Worm (Caenorhabditis elegans) whole organism, L4 larva: Measurements from ENCODE around the gene C05B5.12.

ENCODE experiments used
- D1046.2 ChIP-seq: fragments of 200-800 bp; sonication (Bioruptor generic); IDR thresholded peaks from 2 replicates; pipeline ENCODE4 v1.3.6; 2022; ENCODE audit warnings: missing genetic modification characterization, missing compliant biosample characterization
- F10B5.3 ChIP-seq: sonication (generic microtip); optimal IDR thresholded peaks from 2 replicates; lab custom pipeline; 2016; ENCODE audit warnings: mild to moderate bottlenecking, missing genetic modification characterization, missing compliant biosample characterization
- F37D6.2 ChIP-seq: sonication (generic microtip); optimal IDR thresholded peaks from 2 replicates; lab custom pipeline; 2016; ENCODE audit warnings: mild to moderate bottlenecking, missing genetic modification characterization, missing compliant biosample characterization
- T20F7.1 ChIP-seq: fragments of 200-800 bp; sonication (Bioruptor generic); optimal IDR thresholded peaks from 2 replicates; lab custom pipeline; 2018; ENCODE audit warnings: mild to moderate bottlenecking, missing genetic modification characterization, missing compliant biosample characterization
- Y105C5A.15 ChIP-seq: fragments of 200-800 bp; sonication (Bioruptor generic); IDR thresholded peaks from 2 replicates; pipeline ENCODE4 v1.3.6; 2022; ENCODE audit warnings: missing genetic modification characterization, missing compliant biosample characterization
- ZK337.2 ChIP-seq: fragments of 200-800 bp; sonication (Bioruptor generic); IDR thresholded peaks from 2 replicates; pipeline ENCODE4 v1.3.6; 2022; ENCODE audit warnings: missing genetic modification reagents, missing genetic modification characterization, missing compliant biosample characterization
- ZK546.5 ChIP-seq, 2 experiments: sonication (generic microtip); optimal IDR thresholded peaks; 2 replicates each; lab custom pipeline; 2017; ENCODE audit warnings: missing biosample characterization in 2 of 2, missing genetic modification characterization in 2 of 2
- aha-1 ChIP-seq: fragments of 150-350 bp; peaks from one replicate; lab custom pipeline; 2014; ENCODE audit warnings: missing biosample characterization, missing genetic modification characterization
- ama-1 ChIP-seq: fragments of 150-350 bp; optimal IDR thresholded peaks from 2 replicates; lab custom pipeline; 2014; ENCODE audit warnings: inconsistent platforms, mixed read lengths
- attf-4 ChIP-seq: sonication (generic microtip); optimal IDR thresholded peaks from 3 replicates; lab custom pipeline; 2017; ENCODE audit warnings: missing biosample characterization, missing genetic modification characterization
- ceh-20 ChIP-seq: fragments of 200-800 bp; sonication (Bioruptor generic); IDR thresholded peaks from 2 replicates; pipeline ENCODE4 v1.3.6; 2022; ENCODE audit warnings: missing genetic modification reagents, missing genetic modification characterization, missing compliant biosample characterization
- ceh-28 ChIP-seq: fragments of 150-350 bp; optimal IDR thresholded peaks from 2 replicates; lab custom pipeline; 2014; ENCODE audit warnings: missing biosample characterization, missing genetic modification reagents, missing genetic modification characterization
- ceh-44 ChIP-seq: fragments of 200-800 bp; sonication (Bioruptor generic); IDR thresholded peaks from 2 replicates; pipeline ENCODE4 v1.3.6; 2022; ENCODE audit warnings: missing genetic modification reagents, missing genetic modification characterization, missing compliant biosample characterization
- ceh-62 ChIP-seq: sonication (generic microtip); optimal IDR thresholded peaks from 2 replicates; lab custom pipeline; 2017; ENCODE audit warnings: missing biosample characterization, missing genetic modification characterization
- ceh-82 ChIP-seq: sonication (generic microtip); optimal IDR thresholded peaks from 2 replicates; lab custom pipeline; 2017; ENCODE audit warnings: missing biosample characterization, missing genetic modification characterization
- cey-2 ChIP-seq: sonication (generic microtip); optimal IDR thresholded peaks from 3 replicates; lab custom pipeline; 2017; ENCODE audit warnings: missing genetic modification characterization, mild to moderate bottlenecking, missing compliant biosample characterization, antibody characterized with exemption, borderline replicate concordance; ENCODE audit not compliant: insufficient read depth
- daf-16 ChIP-seq, 3 experiments: sonication (generic microtip); optimal IDR thresholded peaks; 2 replicates each; lab custom pipeline; 2016 to 2017; ENCODE audit warnings: missing genetic modification characterization in 3 of 3, missing genetic modification reagents in 3 of 3, mild to moderate bottlenecking in 2 of 3, missing compliant biosample characterization in 2 of 3, missing biosample characterization in 1 of 3, moderate library complexity in 1 of 3
- daf-19 ChIP-seq: fragments of 200-800 bp; sonication (Bioruptor generic); conservative IDR thresholded peaks from 2 replicates; pipeline ENCODE4 v1.3.6; 2022; ENCODE audit warnings: missing genetic modification characterization, missing compliant biosample characterization
- daf-8 ChIP-seq: fragments of 200-800 bp; sonication (Bioruptor generic); IDR thresholded peaks from 2 replicates; pipeline ENCODE4 v1.3.6; 2022; ENCODE audit warnings: missing genetic modification characterization, missing compliant biosample characterization
- duxl-1 ChIP-seq: sonication (generic microtip); optimal IDR thresholded peaks from 2 replicates; lab custom pipeline; 2016; ENCODE audit warnings: mild to moderate bottlenecking, missing genetic modification characterization, moderate library complexity, missing compliant biosample characterization; ENCODE audit not compliant: poor library complexity
- egl-27 ChIP-seq: sonication (generic microtip); optimal IDR thresholded peaks from 3 replicates; lab custom pipeline; 2017; ENCODE audit warnings: missing biosample characterization, missing genetic modification reagents, missing genetic modification characterization
- hlh-11 ChIP-seq: fragments of 200-800 bp; sonication (Bioruptor generic); optimal IDR thresholded peaks from 2 replicates; lab custom pipeline; 2018; ENCODE audit warnings: mild to moderate bottlenecking, missing genetic modification characterization, missing compliant biosample characterization
- hlh-30 ChIP-seq: sonication (generic microtip); optimal IDR thresholded peaks from 2 replicates; lab custom pipeline; 2017; ENCODE audit warnings: antibody characterized with exemption, mild to moderate bottlenecking, missing genetic modification characterization, missing compliant biosample characterization; ENCODE audit not compliant: insufficient read depth
- lin-29 ChIP-seq: fragments of 200-800 bp; sonication (Bioruptor generic); IDR thresholded peaks from 2 replicates; pipeline ENCODE4 v1.3.6; 2022; ENCODE audit warnings: missing genetic modification reagents, missing genetic modification characterization, missing compliant biosample characterization
- madf-5 ChIP-seq, 2 experiments: fragments of 200-800 bp; sonication (Bioruptor generic); IDR thresholded peaks; 2 replicates each; pipeline ENCODE4 v1.3.6; 2022; ENCODE audit warnings: missing compliant biosample characterization in 2 of 2, missing genetic modification characterization in 2 of 2
- mdl-1 ChIP-seq, 2 experiments: fragments of 150-350 bp in 1 of 2; sonication (generic microtip) in 1 of 2; optimal IDR thresholded peaks; 2 replicates each; lab custom pipeline; 2014 to 2017; ENCODE audit warnings: missing biosample characterization in 2 of 2, missing genetic modification characterization in 2 of 2
- nhr-25 ChIP-seq: sonication (generic microtip); optimal IDR thresholded peaks from 2 replicates; lab custom pipeline; 2017; ENCODE audit warnings: missing genetic modification characterization, mild to moderate bottlenecking, missing compliant biosample characterization, antibody characterized with exemption, moderate library complexity, borderline replicate concordance; ENCODE audit not compliant: insufficient read depth
- nhr-41 ChIP-seq: fragments of 200-800 bp; sonication (Bioruptor generic); IDR thresholded peaks from 2 replicates; pipeline ENCODE4 v1.3.6; 2022; ENCODE audit warnings: missing genetic modification reagents, missing genetic modification characterization, missing compliant biosample characterization
- nhr-42 ChIP-seq: fragments of 200-800 bp; sonication (Bioruptor generic); IDR thresholded peaks from 2 replicates; pipeline ENCODE4 v1.3.6; 2022; ENCODE audit warnings: missing genetic modification characterization, missing compliant biosample characterization
- nhr-48 ChIP-seq: sonication (generic microtip); optimal IDR thresholded peaks from 2 replicates; lab custom pipeline; 2016; ENCODE audit warnings: mild to moderate bottlenecking, missing genetic modification characterization, missing compliant biosample characterization
- nhr-76 ChIP-seq: fragments of 150-350 bp; optimal IDR thresholded peaks from 2 replicates; lab custom pipeline; 2014; ENCODE audit warnings: missing biosample characterization, missing genetic modification characterization
- rbr-2 ChIP-seq: sonication (generic microtip); optimal IDR thresholded peaks from 2 replicates; lab custom pipeline; 2016; ENCODE audit warnings: missing genotype, missing genetic modification characterization, missing compliant biosample characterization
- set-16 ChIP-seq: fragments of 200-800 bp; sonication (Bioruptor generic); IDR thresholded peaks from 2 replicates; pipeline ENCODE4 v1.3.6; 2022; ENCODE audit warnings: missing genetic modification reagents, missing genetic modification characterization, missing compliant biosample characterization
- skn-1 ChIP-seq: fragments of 150-350 bp; optimal IDR thresholded peaks from 2 replicates; lab custom pipeline; 2014; ENCODE audit warnings: missing biosample characterization, missing genetic modification characterization
- spr-1 ChIP-seq: sonication (generic microtip); optimal IDR thresholded peaks from 2 replicates; lab custom pipeline; 2016; ENCODE audit warnings: mild to moderate bottlenecking, missing genetic modification characterization, missing compliant biosample characterization
- spr-3 ChIP-seq: fragments of 200-800 bp; sonication (Bioruptor generic); optimal IDR thresholded peaks from 2 replicates; lab custom pipeline; 2018; ENCODE audit warnings: mild to moderate bottlenecking, missing genetic modification characterization, missing compliant biosample characterization
- unc-62 ChIP-seq, 3 experiments: fragments of 150-350 bp in 1 of 3; sonication (generic microtip); optimal IDR thresholded peaks in 2 of 3; peaks in 1 of 3; 1 replicate in 1 of 3; 2 replicates in 2 of 3; lab custom pipeline; 2014 to 2017; ENCODE audit warnings: missing biosample characterization in 3 of 3, missing genetic modification characterization in 3 of 3, missing genetic modification reagents in 3 of 3, missing genotype in 1 of 3
- zag-1 ChIP-seq: fragments of 150-350 bp; optimal IDR thresholded peaks from 2 replicates; lab custom pipeline; 2014; ENCODE audit warnings: missing biosample characterization, missing genetic modification characterization
- zfp-3 ChIP-seq: fragments of 200-800 bp; sonication (Bioruptor generic); conservative IDR thresholded peaks from 2 replicates; pipeline ENCODE4 v1.3.6; 2022; ENCODE audit warnings: missing genetic modification reagents, missing genetic modification characterization, missing compliant biosample characterization
- ztf-11 ChIP-seq: fragments of 150-350 bp; optimal IDR thresholded peaks from 2 replicates; lab custom pipeline; 2014; ENCODE audit warnings: missing biosample characterization, missing genetic modification characterization

C05B5.12 gene

DNA sequence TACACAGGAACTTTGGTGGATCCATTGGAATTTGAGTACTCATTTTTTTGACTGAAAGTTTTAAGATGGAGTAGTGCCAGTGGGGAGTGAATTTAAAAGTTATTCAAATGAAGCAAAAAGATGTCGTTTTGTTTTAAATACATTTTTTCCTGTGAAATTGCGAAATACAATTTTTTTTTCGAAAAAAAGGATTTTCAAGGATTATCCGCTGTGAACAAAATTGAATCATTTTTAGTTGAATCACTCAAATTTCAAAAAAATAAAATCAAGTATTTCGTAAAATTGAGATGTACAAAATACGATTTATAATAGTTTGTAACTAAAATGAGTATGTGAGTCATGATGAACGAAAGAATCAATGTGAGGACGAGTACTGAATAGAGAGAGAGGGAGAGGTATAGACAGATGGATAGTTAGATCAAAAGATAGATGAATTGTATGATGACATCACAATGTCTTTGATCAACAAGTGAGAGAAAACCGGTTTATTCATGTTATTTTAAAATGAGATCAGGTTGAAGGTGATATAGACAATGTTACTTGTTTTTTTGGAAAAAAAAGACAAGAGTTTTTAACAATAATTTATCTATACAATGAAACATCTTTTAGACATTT, 19.7 kb downstream of the C05B5.12 start, which contains the start of gene C05B5.8:
Gene C05B5.8, minus strand, starts transcription at position 51 of the 615 bp plus-strand sequence.
- TF ChIP-seq nhr-41 (GFP tag; lab: Robert Waterston, UW) (no peak), skn-1 (tag; lab: Kevin White, UChicago) (no peak), ceh-28 (no peak), daf-8 (GFP tag; lab: Robert Waterston, UW) (no peak), egl-27 (tag; lab: Kevin White, UChicago) (no peak), daf-16 (GFP tag; optimal IDR thresholded peaks at IDR 0.05; lab: Kevin White, UChicago) (no peak), daf-16 (tag; optimal IDR thresholded peaks at IDR 0.05; lab: Kevin White, UChicago) (no peak), nhr-42 (GFP tag; lab: Robert Waterston, UW) (no peak), F10B5.3 (tag; lab: Kevin White, UChicago) (no peak), hlh-30 (tag; lab: Kevin White, UChicago) (peak; percentile 14), daf-19 (GFP tag; lab: Robert Waterston, UW) (no peak), ceh-82 (tag; lab: Kevin White, UChicago) (no peak), aha-1 (tag; lab: Kevin White, UChicago) (peak; percentile 60), unc-62 (GFP tag; optimal IDR thresholded peaks at IDR 0.05 in 1 of 2; lab: Kevin White, UChicago) (peak in 1 of 2 experiments; percentile 79), unc-62 (tag; optimal IDR thresholded peaks at IDR 0.05; lab: Kevin White, UChicago) (no peak), nhr-48 (tag; lab: Kevin White, UChicago) (no peak), ceh-20 (GFP tag; lab: Robert Waterston, UW) (no peak), cey-2 (peak; percentile 50), nhr-25 (no peak)

- TF ChIP-seq hlh-11 (no peak), F37D6.2 (no peak), D1046.2 (no peak), spr-3 (GFP tag; lab: Kevin White, UChicago) (no peak), nhr-42 (GFP tag; lab: Robert Waterston, UW) (no peak), rbr-2 (tag; lab: Kevin White, UChicago) (no peak), ceh-28 (no peak), lin-29 (GFP tag; lab: Robert Waterston, UW) (no peak), madf-5 (GFP tag; IDR thresholded peaks at IDR 0.05; lab: Robert Waterston, UW) (no peak), T20F7.1 (no peak), Y105C5A.15 (GFP tag; lab: Robert Waterston, UW) (no peak), spr-1 (tag; lab: Kevin White, UChicago) (no peak), nhr-76 (no peak), zag-1 (tag; lab: Kevin White, UChicago) (no peak), duxl-1 (tag; lab: Kevin White, UChicago) (no peak), ztf-11 (no peak), ZK337.2 (no peak), ceh-44 (GFP tag; lab: Robert Waterston, UW) (no peak), attf-4 (tag; lab: Kevin White, UChicago) (no peak), ZK546.5 (tag; optimal IDR thresholded peaks at IDR 0.05; lab: Kevin White, UChicago) (no peak)
These were observed 22.9 kb downstream of the C05B5.12 start, which contains the start of gene fbxa-155 for ce11 chrIII:10010117-10010516. Gene fbxa-155, minus strand, starts transcription at chrIII:10010217.

- no peak for TF ChIP-seq mdl-1 (tag; optimal IDR thresholded peaks at IDR 0.05; lab: Kevin White, UChicago)
- TF ChIP-seq F37D6.2, result no peak
- no peak for TF ChIP-seq ama-1 (lab: Kevin White, UChicago)
- TF ChIP-seq zfp-3, result no peak
- no peak for TF ChIP-seq nhr-42 (GFP tag; lab: Robert Waterston, UW)
- no peak for TF ChIP-seq ceh-44 (GFP tag; lab: Robert Waterston, UW)
- no peak for TF ChIP-seq daf-16 (GFP tag; optimal IDR thresholded peaks at IDR 0.05; lab: Kevin White, UChicago)
- TF ChIP-seq daf-16 (tag; optimal IDR thresholded peaks at IDR 0.05; lab: Kevin White, UChicago), result no peak
- TF ChIP-seq unc-62 (GFP tag; optimal IDR thresholded peaks at IDR 0.05 in 1 of 2; lab: Kevin White, UChicago), result no peak
- no peak for TF ChIP-seq unc-62 (tag; optimal IDR thresholded peaks at IDR 0.05; lab: Kevin White, UChicago)
- TF ChIP-seq ceh-62, result no peak
- TF ChIP-seq set-16 (GFP tag; lab: Robert Waterston, UW), result no peak
- TF ChIP-seq ceh-82 (tag; lab: Kevin White, UChicago), result no peak
- TF ChIP-seq, all 104 proteins: peak for 0
These were observed 25.0 kb downstream of the C05B5.12 start, which contains the start of gene C05B5.16 for ce11 chrIII:10012136-10012535. Gene C05B5.16, plus strand, starts transcription at chrIII:10012436.
